Worm (Caenorhabditis elegans) whole organism, late embryonic: ENCODE measurements around the gene prp-18.

Experiments
- fkh-10 ChIP-seq: fragments of 150-350 bp; optimal IDR thresholded peaks from 2 replicates; lab custom pipeline; 2014; ENCODE audit warnings: missing biosample characterization, missing genetic modification reagents, missing genetic modification characterization
- hlh-30 ChIP-seq: sonication (generic microtip); optimal IDR thresholded peaks from 2 replicates; lab custom pipeline; 2017; ENCODE audit warnings: antibody characterized with exemption, missing genetic modification characterization, missing compliant biosample characterization; ENCODE audit not compliant: insufficient read depth
- nfya-1 ChIP-seq: sonication (generic microtip); optimal IDR thresholded peaks from 2 replicates; lab custom pipeline; 2017; ENCODE audit warnings: missing genetic modification characterization, mild to moderate bottlenecking, missing compliant biosample characterization, antibody characterized with exemption, moderate library complexity
- pros-1 ChIP-seq: fragments of 150-350 bp; optimal IDR thresholded peaks from 2 replicates; lab custom pipeline; 2014; ENCODE audit warnings: missing biosample characterization, missing genetic modification reagents, missing genetic modification characterization
- sdc-2 ChIP-seq: sonication (generic microtip); optimal IDR thresholded peaks from 2 replicates; lab custom pipeline; 2016; ENCODE audit warnings: missing genotype, missing genetic modification characterization, missing compliant biosample characterization
- sox-4 ChIP-seq: sonication (generic microtip); optimal IDR thresholded peaks from 2 replicates; lab custom pipeline; 2017; ENCODE audit warnings: mild to moderate bottlenecking, missing genetic modification characterization, inconsistent platforms, missing compliant biosample characterization

DNA sequence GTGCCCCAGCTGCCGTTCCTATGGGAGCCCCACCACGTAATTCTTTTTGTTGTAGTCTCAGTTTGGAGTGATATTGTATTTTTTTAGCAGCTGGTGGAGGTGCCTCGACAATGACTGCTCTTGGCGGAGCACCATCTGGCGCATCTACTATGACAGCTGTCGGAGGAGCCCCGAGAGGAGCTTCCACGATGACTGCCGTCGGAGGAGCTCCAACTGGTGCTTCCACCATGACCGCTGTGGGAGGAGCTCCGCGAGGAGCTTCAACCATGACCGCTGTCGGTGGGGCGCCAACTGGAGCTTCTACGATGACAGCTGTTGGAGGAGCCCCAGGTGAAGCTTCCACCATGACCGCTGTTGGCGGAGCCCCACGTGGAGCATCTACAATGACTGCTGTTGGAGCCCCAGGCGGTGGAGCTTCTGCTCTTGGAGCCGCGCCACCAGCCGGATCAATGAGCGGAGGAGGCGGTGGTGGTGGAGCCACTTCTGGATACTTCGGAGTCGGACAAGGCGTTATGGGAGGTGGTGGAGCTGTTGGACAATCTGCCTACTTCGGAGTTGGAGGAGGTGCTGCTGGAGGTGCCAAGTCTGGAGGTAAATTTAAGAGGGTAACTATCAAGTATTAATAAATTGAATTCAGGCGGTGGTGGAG, 31.2 kb downstream of the prp-18 start:
- no peak for TF ChIP-seq nfya-1 (tag; lab: Kevin White, UChicago)
- TF ChIP-seq hlh-30 (tag; lab: Kevin White, UChicago): no peak
- TF ChIP-seq pros-1 (tag; lab: Kevin White, UChicago): no peak
- TF ChIP-seq sdc-2 (tag; lab: Kevin White, UChicago): peak; percentile 9
- no peak for TF ChIP-seq fkh-10 (GFP tag; lab: Kevin White, UChicago)
- TF ChIP-seq sox-4 (tag; lab: Kevin White, UChicago): no peak
